Fruit fly (Drosophila melanogaster): ENCODE data around the gene Cds.

Gene Cds

DNA sequence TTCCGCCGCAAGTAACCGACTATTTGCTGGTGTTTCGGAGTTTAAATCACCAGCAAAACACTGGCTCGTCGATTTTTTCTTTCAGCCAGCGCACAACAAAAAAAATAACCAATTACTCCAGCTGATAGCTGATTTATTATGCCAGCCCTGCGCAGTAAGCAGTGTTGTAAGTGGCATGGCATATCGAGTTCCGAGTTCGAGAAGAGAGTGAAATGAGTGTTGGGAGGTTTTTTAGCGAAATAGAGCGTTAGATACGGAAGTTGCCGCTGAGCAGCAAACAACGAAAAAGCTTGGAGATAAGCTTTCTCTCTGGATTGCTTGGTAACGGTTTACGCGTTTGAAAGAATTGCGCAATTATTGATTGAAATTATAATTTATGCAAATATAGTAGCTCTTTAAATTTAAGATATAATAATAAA is 35.9 kb upstream of the Cds start, which contains the start of gene CG7565 (continued):
- no peak for TF ChIP-seq CG15696 (tag; optimal IDR thresholded peaks at IDR 0.05)
- TF ChIP-seq ase (GFP tag; IDR thresholded peaks at IDR 0.05) = no peak
- TF ChIP-seq CG7556 (GFP tag; optimal IDR thresholded peaks at IDR 0.05) = peak; percentile 29
- peak; percentile 65 for TF ChIP-seq sug (tag; optimal IDR thresholded peaks at IDR 0.05)
- TF ChIP-seq pho (GFP tag; optimal IDR thresholded peaks at IDR 0.05) = peak; percentile 65
- no peak for TF ChIP-seq Doc2 (GFP tag; IDR thresholded peaks at IDR 0.05)
- TF ChIP-seq CG1792 (GFP tag; optimal IDR thresholded peaks at IDR 0.05) = no peak
- no peak for TF ChIP-seq vnd (GFP tag; IDR thresholded peaks at IDR 0.05; ENCODE audit: partially characterized antibody)
- peak; percentile 62 for TF ChIP-seq CG13624 (GFP tag; optimal IDR thresholded peaks at IDR 0.05)
- peak; percentile 23 for TF ChIP-seq oc (tag; optimal IDR thresholded peaks at IDR 0.05)
- peak; percentile 53 for TF ChIP-seq Bteb2 (GFP tag; optimal IDR thresholded peaks at IDR 0.05)
- TF ChIP-seq Blimp-1 (GFP tag; optimal IDR thresholded peaks at IDR 0.05) = no peak
- TF ChIP-seq gce (GFP tag; IDR thresholded peaks at IDR 0.05) = no peak
- peak; percentile 48; the same call in 1 of the 2 replicates for TF ChIP-seq unc-4 (GFP tag; IDR thresholded peaks at IDR 0.05; ENCODE audit: partially characterized antibody)
- peak; percentile 5 for TF ChIP-seq D19B (GFP tag; optimal IDR thresholded peaks at IDR 0.05)
- peak; percentile 17 for TF ChIP-seq CG9727 (GFP tag; optimal IDR thresholded peaks at IDR 0.05)
- no peak for TF ChIP-seq CG11085 (GFP tag; IDR thresholded peaks at IDR 0.05)
- peak; percentile 16 for TF ChIP-seq chn (GFP tag; optimal IDR thresholded peaks at IDR 0.05)
- peak; percentile 14 for TF ChIP-seq CG6683 (GFP tag; optimal IDR thresholded peaks at IDR 0.05)
- no peak for TF ChIP-seq Ada2b (GFP tag; IDR thresholded peaks at IDR 0.05)
- no peak for TF ChIP-seq Fer2 (tag; optimal IDR thresholded peaks at IDR 0.05)
- TF ChIP-seq CG17829 (tag; optimal IDR thresholded peaks at IDR 0.05) = peak; percentile 42
- TF ChIP-seq CG12391 (tag; optimal IDR thresholded peaks at IDR 0.05) = peak; percentile 23
- TF ChIP-seq ash1 (GFP tag; optimal IDR thresholded peaks at IDR 0.05) = peak; percentile 43
- TF ChIP-seq NfI (GFP tag; optimal IDR thresholded peaks at IDR 0.05) = peak; percentile 65
- TF ChIP-seq CG18262 (tag; optimal IDR thresholded peaks at IDR 0.05) = peak; percentile 14
- TF ChIP-seq CG32772 (GFP tag; IDR thresholded peaks at IDR 0.05) = no peak
- TF ChIP-seq Dll (GFP tag; IDR thresholded peaks at IDR 0.05; ENCODE audit: partially characterized antibody) = peak; percentile 53; the same call in 1 of the 4 replicates
- TF ChIP-seq Dip3 (GFP tag; optimal IDR thresholded peaks at IDR 0.05) = peak; percentile 51
- peak; percentile 26 for TF ChIP-seq CG1647 (GFP tag; optimal IDR thresholded peaks at IDR 0.05)
- TF ChIP-seq CG1603 (tag; optimal IDR thresholded peaks at IDR 0.05) = peak; percentile 69
- 0 out of 3 replicates have a peak, but pooled peaks have one; percentile 5 for TF ChIP-seq otp (GFP tag; IDR thresholded peaks at IDR 0.05)
- peak; percentile 40 for TF ChIP-seq CG4328 (GFP tag; optimal IDR thresholded peaks at IDR 0.05)
- no peak for TF ChIP-seq CG30020 (tag; optimal IDR thresholded peaks at IDR 0.05)
- no peak for TF ChIP-seq pnt (GFP tag; optimal IDR thresholded peaks at IDR 0.05)
- TF ChIP-seq CG2875 (GFP tag; optimal IDR thresholded peaks at IDR 0.05) = peak; percentile 5
- TF ChIP-seq CG4424 (GFP tag; optimal IDR thresholded peaks at IDR 0.05) = peak; percentile 17
- no peak for TF ChIP-seq cato (GFP tag; optimal IDR thresholded peaks at IDR 0.05; ENCODE audit: borderline replicate concordance)
- TF ChIP-seq CG10147 (GFP tag; optimal IDR thresholded peaks at IDR 0.05) = peak; percentile 34
- peak; percentile 62 for TF ChIP-seq Hand (GFP tag; optimal IDR thresholded peaks at IDR 0.05)
- no peak for TF ChIP-seq CG10274 (GFP tag; optimal IDR thresholded peaks at IDR 0.05)
- TF ChIP-seq rib (GFP tag; IDR thresholded peaks at IDR 0.05) = no peak
- peak; percentile 69 for TF ChIP-seq CG12659 (GFP tag; optimal IDR thresholded peaks at IDR 0.05)
- peak; percentile 74 for TF ChIP-seq MBD-R2 (GFP tag; IDR thresholded peaks at IDR 0.05)
- TF ChIP-seq CG7271 (tag; optimal IDR thresholded peaks at IDR 0.05) = no peak
- TF ChIP-seq Trl (optimal IDR thresholded peaks at IDR 0.05) = peak; percentile 67 to 71
- TF ChIP-seq Trl (GFP tag; optimal IDR thresholded peaks at IDR 0.05) = peak; percentile 85
- TF ChIP-seq ewg (GFP tag; optimal IDR thresholded peaks at IDR 0.05) = peak; percentile 96
- TF ChIP-seq Bgb (GFP tag; IDR thresholded peaks at IDR 0.05; ENCODE audit: partially characterized antibody) = peak; percentile 54
- peak; percentile 41 for TF ChIP-seq CG2678 (tag; optimal IDR thresholded peaks at IDR 0.05)
